Fruit fly (Drosophila melanogaster): ENCODE results near the gene p115.

The p115 gene

dm6 chrX:7944772-7945722 lies 51.2 kb downstream of the p115 start:
- peak; percentile 73; the same call in 2 of the 3 replicates for TF ChIP-seq fd96Ca (GFP tag; IDR thresholded peaks at IDR 0.05)
- peak; percentile 46 for TF ChIP-seq EcR (GFP tag; optimal IDR thresholded peaks at IDR 0.05)
- TF ChIP-seq CG9948 (tag; optimal IDR thresholded peaks at IDR 0.05) = peak; percentile 57
- peak; percentile 50; the same call in 1 of the 2 replicates for TF ChIP-seq CG10348 (GFP tag; IDR thresholded peaks at IDR 0.05)
- TF ChIP-seq gl (tag; optimal IDR thresholded peaks at IDR 0.05) = no peak
- peak; percentile 60 for TF ChIP-seq Pif1A (GFP tag; optimal IDR thresholded peaks at IDR 0.05)
- TF ChIP-seq Snoo (tag; optimal IDR thresholded peaks at IDR 0.05) = peak; percentile 60
- TF ChIP-seq CG32121 (GFP tag; IDR thresholded peaks at IDR 0.05) = peak; percentile 30; the same call in 1 of the 2 replicates
- peak; percentile 52 for TF ChIP-seq CG15710 (tag; optimal IDR thresholded peaks at IDR 0.05)
- TF ChIP-seq Pif1B (GFP tag; optimal IDR thresholded peaks at IDR 0.05) = peak; percentile 28
- no peak for TF ChIP-seq D1 (tag; optimal IDR thresholded peaks at IDR 0.05)
- TF ChIP-seq Ets98B (GFP tag; IDR thresholded peaks at IDR 0.05) = peak; percentile 28
- peak; percentile 72 for TF ChIP-seq CG14655 (GFP tag; optimal IDR thresholded peaks at IDR 0.05)
- peak; percentile 55 for TF ChIP-seq CG8159 (tag; optimal IDR thresholded peaks at IDR 0.05)
- no peak for TF ChIP-seq CG13204 (GFP tag; optimal IDR thresholded peaks at IDR 0.05)
- TF ChIP-seq rn (GFP tag; IDR thresholded peaks at IDR 0.05) = no peak
- peak; percentile 65 for TF ChIP-seq CG8301 (tag; optimal IDR thresholded peaks at IDR 0.05)
- peak; percentile 76 for TF ChIP-seq CG4496 (GFP tag; IDR thresholded peaks at IDR 0.05)
- peak; percentile 38 for TF ChIP-seq CG17806 (tag; optimal IDR thresholded peaks at IDR 0.05)
- TF ChIP-seq CG12605 (GFP tag; IDR thresholded peaks at IDR 0.05) = no peak; the same call in none of the 2 replicates
- peak; percentile 17 for TF ChIP-seq CG34367 (tag; optimal IDR thresholded peaks at IDR 0.05)
